Worm (Caenorhabditis elegans) whole organism, midembryonic: ENCODE measurements around the gene abcx-1.
A peak's percentile ranks its signal among the peaks of the same experiment; 100 is the strongest.

Experiments used
- T22C8.4 ChIP-seq: fragments of 200-800 bp; sonication (Bioruptor generic); IDR thresholded peaks from 2 replicates; pipeline ENCODE4 v1.3.6; 2022; ENCODE audit warnings: missing genetic modification characterization, missing compliant biosample characterization
- cog-1 ChIP-seq: sonication (generic microtip); optimal IDR thresholded peaks from 2 replicates; lab custom pipeline; 2016; ENCODE audit warnings: missing genetic modification characterization, missing compliant biosample characterization
- flt-1 ChIP-seq: fragments of 200-800 bp; sonication (Bioruptor generic); IDR thresholded peaks from 2 replicates; pipeline ENCODE4 v1.3.6; 2022; ENCODE audit warnings: missing genetic modification characterization, missing compliant biosample characterization
- klf-2 ChIP-seq: fragments of 200-800 bp; sonication (Bioruptor generic); conservative IDR thresholded peaks from 2 replicates; pipeline ENCODE4 v1.3.6; 2022; ENCODE audit warnings: missing genetic modification reagents, missing genetic modification characterization, missing compliant biosample characterization
- med-1 ChIP-seq: sonication (generic microtip); optimal IDR thresholded peaks from 2 replicates; lab custom pipeline; 2017; ENCODE audit warnings: missing genetic modification characterization, mild to moderate bottlenecking, missing compliant biosample characterization, antibody characterized with exemption, missing genetic modification reagents; ENCODE audit not compliant: insufficient read depth
- ref-1 ChIP-seq: fragments of 200-800 bp; sonication (Bioruptor generic); conservative IDR thresholded peaks from 2 replicates; pipeline ENCODE4 v1.3.6; 2022; ENCODE audit warnings: missing genetic modification reagents, missing genetic modification characterization, missing compliant biosample characterization
- tab-1 ChIP-seq: fragments of 200-800 bp; sonication (Bioruptor generic); IDR thresholded peaks from 2 replicates; pipeline ENCODE4 v1.3.6; 2022; ENCODE audit warnings: missing genetic modification characterization, missing compliant biosample characterization
- ztf-23 ChIP-seq: fragments of 200-800 bp; sonication (Bioruptor generic); IDR thresholded peaks from 2 replicates; pipeline ENCODE4 v1.3.6; 2022; ENCODE audit warnings: missing genetic modification reagents, missing genetic modification characterization, missing compliant biosample characterization
- ztf-29 ChIP-seq: fragments of 200-800 bp; sonication (Bioruptor generic); IDR thresholded peaks from 2 replicates; pipeline ENCODE4 v1.3.6; 2022; ENCODE audit warnings: missing genetic modification reagents, missing genetic modification characterization, missing compliant biosample characterization

abcx-1 gene

ce11 chrII:6535957-6536424 is 4.0 kb downstream of the abcx-1 start, which contains the start of gene utp-20:
Gene utp-20, plus strand, starts transcription at chrII:6536374.
- TF ChIP-seq klf-2 (GFP tag; lab: Robert Waterston, UW) = no peak
- no peak for TF ChIP-seq tab-1
- TF ChIP-seq med-1 (GFP tag; lab: Kevin White, UChicago) = no peak
- TF ChIP-seq ztf-23 (GFP tag; lab: Robert Waterston, UW) = no peak
- TF ChIP-seq T22C8.4 = no peak
- no peak for TF ChIP-seq ref-1 (GFP tag; lab: Robert Waterston, UW)
- peak; percentile 14 for TF ChIP-seq cog-1 (tag; lab: Kevin White, UChicago)
- no peak for TF ChIP-seq ztf-29 (GFP tag; lab: Robert Waterston, UW)
- no peak for TF ChIP-seq flt-1 (GFP tag; lab: Robert Waterston, UW)

ce11 chrII:6544842-6545410 is 13.0 kb downstream of the abcx-1 start, which contains the start of gene lron-15:
Gene lron-15, minus strand, starts transcription at chrII:6544892.
- TF ChIP-seq klf-2 (GFP tag; lab: Robert Waterston, UW) = no peak
- no peak for TF ChIP-seq flt-1 (GFP tag; lab: Robert Waterston, UW)
- no peak for TF ChIP-seq cog-1 (tag; lab: Kevin White, UChicago)
- no peak for TF ChIP-seq tab-1
- TF ChIP-seq T22C8.4 = no peak

DNA sequence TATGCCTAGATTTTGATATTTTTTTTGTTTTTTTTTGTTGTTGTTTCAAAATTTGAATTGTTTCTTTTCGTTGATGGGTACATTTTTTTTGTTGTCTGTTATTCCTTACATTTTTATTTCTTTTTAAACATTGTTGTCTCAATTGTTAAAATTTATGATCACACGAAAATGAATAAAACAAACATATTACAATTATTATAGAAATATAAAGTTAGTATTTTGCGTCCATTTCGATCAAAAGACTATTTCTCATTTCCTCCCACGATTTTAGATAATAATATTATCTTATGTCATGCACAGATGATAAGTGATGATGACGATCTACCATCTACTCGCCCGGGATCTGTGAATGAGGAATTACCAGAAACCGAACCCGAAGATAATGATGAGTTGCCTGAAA is 22.7 kb downstream of the abcx-1 start, which contains the start of gene wrn-1:
Gene wrn-1, plus strand, starts transcription at position 301 of the 400 bp plus-strand sequence.
- no peak for TF ChIP-seq cog-1 (tag; lab: Kevin White, UChicago)
- no peak for TF ChIP-seq med-1 (GFP tag; lab: Kevin White, UChicago)
- no peak for TF ChIP-seq flt-1 (GFP tag; lab: Robert Waterston, UW)
- TF ChIP-seq ztf-23 (GFP tag; lab: Robert Waterston, UW) = no peak
- TF ChIP-seq tab-1 = no peak

DNA sequence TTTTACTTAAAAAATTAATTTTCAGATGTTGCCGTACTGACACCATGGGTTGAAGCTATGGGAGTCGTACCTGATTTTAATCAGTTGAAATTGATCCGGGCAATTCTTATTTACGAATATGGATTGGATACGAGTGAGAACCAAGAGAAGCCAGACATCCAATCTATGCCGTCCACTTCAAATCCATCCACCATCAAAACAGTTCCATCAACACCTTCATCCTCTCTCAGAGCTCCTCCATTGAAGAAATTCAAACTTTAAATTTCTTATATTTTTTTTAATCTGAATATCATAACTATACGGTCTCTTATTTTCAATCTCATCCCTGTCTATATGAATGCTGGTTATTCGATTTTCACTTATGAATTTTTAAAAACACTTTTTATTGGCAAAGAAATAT is 26.9 kb downstream of the abcx-1 start:
- TF ChIP-seq ztf-23 (GFP tag; lab: Robert Waterston, UW) (no peak), flt-1 (GFP tag; lab: Robert Waterston, UW) (no peak), ref-1 (GFP tag; lab: Robert Waterston, UW) (no peak), cog-1 (tag; lab: Kevin White, UChicago) (no peak), tab-1 (no peak), T22C8.4 (no peak), klf-2 (GFP tag; lab: Robert Waterston, UW) (no peak), med-1 (GFP tag; lab: Kevin White, UChicago) (no peak), ztf-29 (GFP tag; lab: Robert Waterston, UW) (no peak)

- TF ChIP-seq klf-2 (GFP tag; lab: Robert Waterston, UW) (no peak), flt-1 (GFP tag; lab: Robert Waterston, UW) (no peak), med-1 (GFP tag; lab: Kevin White, UChicago) (no peak), T22C8.4 (no peak), ref-1 (GFP tag; lab: Robert Waterston, UW) (no peak), cog-1 (tag; lab: Kevin White, UChicago) (no peak), ztf-29 (GFP tag; lab: Robert Waterston, UW) (no peak), ztf-23 (GFP tag; lab: Robert Waterston, UW) (no peak), tab-1 (no peak)
Measured at ce11 chrII:6560291-6560690, 28.3 kb downstream of the abcx-1 start.

- TF ChIP-seq ztf-29 (GFP tag; lab: Robert Waterston, UW) (no peak), klf-2 (GFP tag; lab: Robert Waterston, UW) (no peak), tab-1 (no peak), med-1 (GFP tag; lab: Kevin White, UChicago) (no peak), ztf-23 (GFP tag; lab: Robert Waterston, UW) (no peak), T22C8.4 (no peak), ref-1 (GFP tag; lab: Robert Waterston, UW) (no peak), cog-1 (tag; lab: Kevin White, UChicago) (no peak), flt-1 (GFP tag; lab: Robert Waterston, UW) (no peak)
Measured at ce11 chrII:6561300-6561699, 29.3 kb downstream of the abcx-1 start, which contains the start of gene F18C5.10. Gene F18C5.10, minus strand, starts transcription at chrII:6561444.

ce11 chrII:6562203-6562867 is 30.4 kb downstream of the abcx-1 start:
- no peak for TF ChIP-seq klf-2 (GFP tag; lab: Robert Waterston, UW)
- 0 out of 2 replicates have a peak, but pooled peaks have one; percentile 50 for TF ChIP-seq ztf-23 (GFP tag; lab: Robert Waterston, UW)

ce11 chrII:6563238-6563637 is 31.3 kb downstream of the abcx-1 start:
- TF ChIP-seq cog-1 (tag; lab: Kevin White, UChicago) (peak; percentile 13), ref-1 (GFP tag; lab: Robert Waterston, UW) (no peak)

DNA sequence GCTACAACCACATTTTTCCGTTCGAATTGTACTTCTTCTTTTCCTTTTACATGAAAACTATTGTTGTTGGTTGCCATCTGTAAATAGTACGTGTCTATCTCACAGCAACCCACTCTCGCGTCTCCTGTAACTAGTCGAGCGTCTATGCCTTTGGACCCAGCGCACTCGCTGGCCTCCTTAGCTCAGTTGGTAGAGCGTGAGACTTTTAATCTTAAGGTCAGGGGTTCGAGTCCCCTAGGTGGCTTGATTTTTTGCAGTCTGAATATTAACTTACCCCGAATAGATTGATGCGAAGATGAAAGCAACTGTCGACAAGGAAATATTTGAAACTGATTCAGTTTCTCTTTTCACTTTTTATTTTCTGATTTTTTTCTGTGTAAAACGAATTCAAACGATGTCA is 33.1 kb downstream of the abcx-1 start, which contains the start of gene mpz-3:
Gene mpz-3, minus strand, starts transcription at position 320 of the 400 bp plus-strand sequence.
- TF ChIP-seq cog-1 (tag; lab: Kevin White, UChicago) (no peak), ref-1 (GFP tag; lab: Robert Waterston, UW) (peak; percentile 61), ztf-23 (GFP tag; lab: Robert Waterston, UW) (peak; percentile 80; the same call in 1 of the 2 replicates), med-1 (GFP tag; lab: Kevin White, UChicago) (peak; percentile 66), tab-1 (peak; percentile 82; the same call in 1 of the 2 replicates), klf-2 (GFP tag; lab: Robert Waterston, UW) (no peak; the same call in none of the 2 replicates), T22C8.4 (peak; percentile 67; the same call in 1 of the 2 replicates), flt-1 (GFP tag; lab: Robert Waterston, UW) (peak; percentile 86), ztf-29 (GFP tag; lab: Robert Waterston, UW) (peak; percentile 56; the same call in 1 of the 2 replicates)
